Fruit fly (Drosophila melanogaster) whole organism, larva: Measurements from ENCODE around the gene mdu.

ENCODE experiments used
- noc ChIP-seq: fragments of 200-800 bp; sonication (Bioruptor generic); optimal IDR thresholded peaks from 3 replicates; lab custom pipeline; 2019; ENCODE audit warnings: missing biosample characterization, mild to moderate bottlenecking, missing genetic modification characterization, moderate library complexity

The mdu gene

DNA sequence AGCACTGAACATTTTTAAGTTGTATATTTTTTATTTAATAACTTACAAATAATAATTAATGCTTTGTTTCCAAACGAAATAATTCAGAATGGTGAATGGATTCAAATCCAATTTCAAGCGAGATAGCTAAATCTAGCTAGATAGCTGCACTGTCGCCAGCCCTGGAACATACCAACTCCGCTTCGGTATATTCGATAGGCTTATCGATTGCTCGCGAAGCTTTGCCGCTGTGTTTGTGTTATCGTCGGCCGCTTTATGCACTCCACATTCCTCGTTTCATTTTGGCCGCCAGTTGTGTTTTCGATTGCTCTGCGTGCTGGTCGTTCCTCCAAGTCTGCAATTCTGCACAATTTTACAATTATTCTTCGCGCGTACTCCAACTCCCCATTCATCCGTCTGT lies at the start of gene mdu:
TSS of gene mdu (plus strand) at position 259 of the 400 bp plus-strand sequence.
- TF ChIP-seq noc = no peak

DNA sequence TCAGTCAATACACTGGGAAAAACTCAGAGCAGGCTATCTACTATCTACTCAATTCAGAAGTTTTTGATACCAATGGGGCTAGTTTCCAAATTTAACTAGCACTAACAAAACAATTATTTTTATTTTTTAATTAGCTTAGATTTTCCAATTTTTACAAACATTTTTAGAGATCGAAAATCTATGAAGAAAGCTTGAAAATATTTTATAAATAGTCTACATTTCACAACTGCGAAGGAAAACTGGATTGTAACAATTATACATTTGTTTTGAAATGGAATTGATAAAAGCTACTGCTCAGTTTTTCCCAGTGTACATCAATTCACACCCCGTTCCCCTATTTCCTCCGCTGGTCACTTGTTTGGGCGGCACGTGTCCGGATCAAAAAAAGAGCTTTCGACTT lies 49.1 kb upstream of the mdu start:
- peak; percentile 28 for TF ChIP-seq noc

DNA sequence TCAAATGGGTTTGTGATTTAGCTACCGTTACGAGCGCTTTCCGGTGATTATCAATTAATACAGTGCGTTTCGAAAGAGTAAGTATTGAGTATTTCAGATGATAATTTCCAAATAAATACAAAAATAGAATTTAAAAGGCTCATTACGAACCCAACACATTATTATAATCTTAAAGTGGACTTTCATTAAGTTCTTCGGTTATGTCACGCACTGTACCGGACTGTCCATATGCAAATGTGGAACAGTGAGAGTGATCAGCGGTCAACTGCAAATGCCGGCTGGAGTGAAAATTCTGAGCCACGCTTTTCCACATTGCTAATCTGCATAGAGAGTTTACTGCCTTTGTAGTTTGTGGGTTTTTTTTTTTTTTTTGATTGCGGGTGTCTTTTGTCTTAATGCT lies 43.3 kb upstream of the mdu start:
- TF ChIP-seq noc = no peak

DNA sequence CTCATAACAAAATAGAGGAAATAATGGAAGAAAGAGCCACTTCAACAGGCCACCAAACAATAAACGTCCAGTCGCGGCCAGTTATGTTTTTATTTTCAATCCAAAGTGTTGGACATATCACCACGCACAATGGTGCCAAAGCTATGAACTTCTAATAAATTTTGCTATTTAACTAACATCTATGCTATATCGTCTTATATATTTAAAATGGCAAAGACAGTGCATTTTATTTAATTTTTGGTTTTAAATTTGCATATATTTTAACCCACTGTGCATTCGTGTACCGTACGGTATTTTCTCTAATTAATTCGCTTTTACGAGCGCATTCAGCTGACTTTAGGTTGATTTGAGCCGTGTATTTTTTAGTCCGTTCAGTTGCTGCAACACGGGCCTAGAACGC lies 42.6 kb upstream of the mdu start, which contains the start of gene CG15927:
TSS of gene CG15927 (plus strand) at position 372 of the 400 bp plus-strand sequence.
- no peak for TF ChIP-seq noc

dm6 chrX:12455891-12456290 lies 41.1 kb upstream of the mdu start:
- no peak for TF ChIP-seq noc

DNA sequence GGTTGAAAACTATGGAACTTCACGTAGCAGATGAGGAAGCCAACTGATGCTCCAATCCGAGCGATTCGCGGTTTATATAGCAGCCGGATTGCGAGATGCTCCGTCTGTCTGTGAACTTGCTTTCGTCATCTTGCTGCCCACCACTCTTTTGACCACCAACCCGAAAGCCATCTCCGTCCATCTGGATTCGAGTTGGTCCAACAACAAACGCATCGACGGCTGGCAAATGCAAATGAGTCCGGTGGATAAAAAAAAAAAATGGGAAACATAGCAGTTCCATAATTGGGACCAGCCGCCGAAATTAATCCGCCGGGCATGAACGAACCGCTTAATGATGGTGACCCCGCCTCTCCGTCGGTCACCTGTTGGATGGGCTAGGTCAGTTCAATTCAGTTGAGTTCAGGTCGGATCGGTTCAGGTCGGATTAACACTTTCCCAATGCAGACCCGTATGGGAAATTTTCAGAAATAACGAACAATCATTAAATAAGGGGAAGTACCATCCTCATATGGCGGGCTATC lies 39.2 kb upstream of the mdu start, which contains the start of gene CG15731:
TSS of gene CG15731 (minus strand) at position 51 of the 521 bp plus-strand sequence.
- TF ChIP-seq noc = no peak

- TF ChIP-seq noc = no peak
Observed at dm6 chrX:12462216-12462615, 34.8 kb upstream of the mdu start.

- TF ChIP-seq noc = peak; percentile 35
Observed at dm6 chrX:12462936-12463558, 33.9 kb upstream of the mdu start, which contains the start of the genes Rab40 and CG42258. Rab40 (minus strand) TSS chrX:12463112. CG42258 (plus strand) TSS chrX:12463528.

- no peak for TF ChIP-seq noc
Observed at dm6 chrX:12463560-12463959, 33.4 kb upstream of the mdu start.

DNA sequence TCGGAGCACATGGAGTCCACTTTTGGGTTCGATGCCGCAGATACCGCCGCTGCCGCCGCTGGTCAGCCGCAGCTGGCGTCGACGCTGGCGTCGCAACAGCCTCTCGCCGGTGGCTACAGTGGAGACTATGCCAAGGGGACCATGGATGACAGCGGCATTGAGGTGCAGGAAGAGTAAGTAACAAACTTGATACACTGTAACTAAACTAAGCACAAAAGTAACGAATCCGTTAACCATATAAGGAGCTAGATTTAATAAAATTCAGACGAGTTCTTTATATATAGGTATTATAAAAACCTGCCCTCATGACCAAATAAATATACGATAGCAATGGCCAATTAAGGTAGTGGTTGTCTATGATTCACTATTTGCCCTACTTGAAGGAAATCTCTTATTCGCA lies 31.7 kb upstream of the mdu start:
- TF ChIP-seq noc = no peak

DNA sequence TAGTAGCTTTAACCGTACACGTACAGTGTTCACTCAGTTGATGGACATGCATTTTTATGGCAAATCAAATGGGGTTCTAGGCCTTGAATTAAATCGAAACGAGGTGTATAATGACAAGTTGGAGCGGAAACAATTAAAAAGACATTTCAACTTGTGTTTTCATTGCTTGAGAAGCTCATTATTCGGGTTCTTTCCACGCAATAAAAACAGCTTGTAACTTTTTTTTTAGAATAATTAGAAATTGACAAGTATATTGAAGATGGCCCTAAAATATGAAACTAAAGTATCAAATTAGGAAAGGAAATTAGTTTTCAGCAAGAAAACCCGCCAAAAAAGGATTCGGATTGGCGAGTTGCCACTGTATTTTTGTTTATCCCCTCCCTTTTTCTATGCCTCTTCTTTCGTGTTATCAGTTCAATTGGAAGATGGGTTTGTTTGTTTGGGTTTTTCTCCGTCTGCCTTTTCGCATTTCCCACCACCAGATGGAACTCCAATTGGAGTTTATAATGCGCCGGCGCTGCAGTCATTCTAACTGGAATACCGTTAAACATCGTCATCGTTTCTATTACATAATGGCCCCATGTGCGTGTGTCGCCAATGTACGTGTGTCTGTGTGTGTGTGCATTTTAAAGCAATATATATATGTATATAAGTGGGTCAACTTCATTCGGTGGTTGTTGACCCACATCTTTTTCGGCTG lies 30.3 kb upstream of the mdu start:
- peak; percentile 35 for TF ChIP-seq noc

dm6 chrX:12467241-12467597 lies 29.8 kb upstream of the mdu start:
- no peak for TF ChIP-seq noc

DNA sequence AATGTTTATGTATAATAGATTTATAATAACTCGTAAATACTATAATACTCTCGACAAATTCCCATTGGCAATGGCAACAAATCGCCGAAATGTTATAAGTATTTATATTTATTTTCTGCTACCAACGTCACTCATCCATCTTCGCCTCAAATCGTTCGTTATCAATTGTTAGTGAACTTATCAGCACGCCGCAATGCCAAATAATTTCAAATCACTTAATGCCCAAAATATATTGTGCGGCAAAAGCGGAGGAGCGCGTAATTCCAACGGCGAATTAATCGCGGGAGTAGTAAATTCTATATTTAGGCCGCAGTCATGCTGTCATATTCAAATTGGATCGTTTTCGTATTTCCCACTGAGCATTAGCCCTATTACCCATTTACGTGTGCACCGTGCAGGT lies 27.8 kb upstream of the mdu start:
- TF ChIP-seq noc = no peak

dm6 chrX:12469778-12470177 lies 27.2 kb upstream of the mdu start:
- TF ChIP-seq noc = peak; percentile 70

dm6 chrX:12470187-12470931 lies 26.6 kb upstream of the mdu start:
- peak; percentile 56 for TF ChIP-seq noc

- no peak for TF ChIP-seq noc
Observed at dm6 chrX:12471408-12471807, 25.6 kb upstream of the mdu start.

- TF ChIP-seq noc = peak; percentile 99
Observed at dm6 chrX:12472244-12472736, 24.7 kb upstream of the mdu start.
